Worm (Caenorhabditis elegans): Measurements from ENCODE around the gene F54D5.9.

F54D5.9 gene

ce11 chrII:11545299-11545951 lies 797 bp upstream of the F54D5.9 start, which contains the start of gene dnj-13 (continued):
- TF ChIP-seq die-1 (tag; optimal IDR thresholded peaks at IDR 0.05) (peak; percentile 52), madf-6 (GFP tag; IDR thresholded peaks at IDR 0.05) (peak; percentile 94), hsf-1 (GFP tag; IDR thresholded peaks at IDR 0.05) (peak; percentile 100), madf-10 (tag; optimal IDR thresholded peaks at IDR 0.05) (peak; percentile 77), ztf-3 (GFP tag; optimal IDR thresholded peaks at IDR 0.05) (peak; percentile 84), lsl-1 (GFP tag; optimal IDR thresholded peaks at IDR 0.05) (peak; percentile 70), him-1 (tag; optimal IDR thresholded peaks at IDR 0.05) (no peak), pha-4 (tag; optimal IDR thresholded peaks at IDR 0.05) (peak; percentile 41), snpc-1.3 (tag; optimal IDR thresholded peaks at IDR 0.05; ENCODE audit: insufficient read depth) (peak; percentile 67), ztf-6 (GFP tag; IDR thresholded peaks at IDR 0.05) (no peak), egl-18 (GFP tag; IDR thresholded peaks at IDR 0.05) (peak; percentile 92), ztf-26 (tag; optimal IDR thresholded peaks at IDR 0.05) (peak; percentile 96), B0261.1 (tag; optimal IDR thresholded peaks at IDR 0.05) (peak; percentile 39), Y79H2A.3 (GFP tag; conservative IDR thresholded peaks at IDR 0.05) (peak; percentile 85), lin-26 (GFP tag; IDR thresholded peaks at IDR 0.05) (peak; percentile 75), lag-1 (GFP tag; IDR thresholded peaks at IDR 0.05) (no peak), attf-6 (GFP tag; IDR thresholded peaks at IDR 0.05) (peak; percentile 84), cebp-1 (GFP tag; IDR thresholded peaks at IDR 0.05) (peak; percentile 94), cebp-1 (tag; optimal IDR thresholded peaks at IDR 0.05) (peak; percentile 97), ZK185.1 (tag; optimal IDR thresholded peaks at IDR 0.05; ENCODE audit: poor library complexity, severe bottlenecking) (peak; percentile 96), let-607 (tag; optimal IDR thresholded peaks at IDR 0.05) (peak; percentile 72 to 86), lir-1 (GFP tag; conservative IDR thresholded peaks at IDR 0.05) (peak; percentile 91), mel-28 (tag; optimal IDR thresholded peaks at IDR 0.05; ENCODE audit: borderline replicate concordance) (peak; percentile 60), B0035.1 (tag; optimal IDR thresholded peaks at IDR 0.05) (peak; percentile 39), dox-1 (GFP tag; IDR thresholded peaks at IDR 0.05) (peak; percentile 97), sea-2 (GFP tag; IDR thresholded peaks at IDR 0.05) (peak; percentile 88), tbx-9 (tag; optimal IDR thresholded peaks at IDR 0.05; ENCODE audit: borderline replicate concordance) (peak; percentile 87), akir-1 (GFP tag; optimal IDR thresholded peaks at IDR 0.05) (peak; percentile 89), B0336.3 (GFP tag; IDR thresholded peaks at IDR 0.05) (peak; percentile 97), ztf-28 (GFP tag; IDR thresholded peaks at IDR 0.05) (peak; percentile 83; the same call in 1 of the 2 replicates), pbrm-1 (GFP tag; IDR thresholded peaks at IDR 0.05) (peak; percentile 98), nhr-179 (tag; optimal IDR thresholded peaks at IDR 0.05) (no peak), hmg-20 (GFP tag; IDR thresholded peaks at IDR 0.05) (peak; percentile 84), Y53F4B.3 (GFP tag; IDR thresholded peaks at IDR 0.05) (peak; percentile 36; the same call in 1 of the 2 replicates), D2030.7 (GFP tag; IDR thresholded peaks at IDR 0.05) (peak; percentile 92), fkh-3 (tag; optimal IDR thresholded peaks at IDR 0.05) (peak; percentile 76), ztf-25 (GFP tag; IDR thresholded peaks at IDR 0.05) (peak; percentile 85; the same call in 1 of the 2 replicates), lin-54 (GFP tag; optimal IDR thresholded peaks at IDR 0.05) (peak; percentile 93), mes-4 (tag; optimal IDR thresholded peaks at IDR 0.05) (no peak), efl-1 (GFP tag; optimal IDR thresholded peaks at IDR 0.05) (peak; percentile 54)
